Fruit fly (Drosophila melanogaster): ENCODE measurements around the gene rho-4.

- TF ChIP-seq CG8478 (optimal IDR thresholded peaks at IDR 0.05): no peak
- no peak for TF ChIP-seq CTCF (optimal IDR thresholded peaks at IDR 0.05)
These were observed 44.6 kb upstream of the rho-4 start for dm6 chrX:11555070-11555469.
